Fruit fly (Drosophila melanogaster) S2 (cell line): ENCODE measurements around the gene w-cup.

Source experiments
- CG8478 ChIP-seq: fragments of >200 bp; optimal IDR thresholded peaks from 2 replicates; lab custom pipeline; 2018
- CTCF ChIP-seq, 2 experiments: fragments of >200 bp; optimal IDR thresholded peaks; 2 replicates each; lab custom pipeline; 2018

DNA sequence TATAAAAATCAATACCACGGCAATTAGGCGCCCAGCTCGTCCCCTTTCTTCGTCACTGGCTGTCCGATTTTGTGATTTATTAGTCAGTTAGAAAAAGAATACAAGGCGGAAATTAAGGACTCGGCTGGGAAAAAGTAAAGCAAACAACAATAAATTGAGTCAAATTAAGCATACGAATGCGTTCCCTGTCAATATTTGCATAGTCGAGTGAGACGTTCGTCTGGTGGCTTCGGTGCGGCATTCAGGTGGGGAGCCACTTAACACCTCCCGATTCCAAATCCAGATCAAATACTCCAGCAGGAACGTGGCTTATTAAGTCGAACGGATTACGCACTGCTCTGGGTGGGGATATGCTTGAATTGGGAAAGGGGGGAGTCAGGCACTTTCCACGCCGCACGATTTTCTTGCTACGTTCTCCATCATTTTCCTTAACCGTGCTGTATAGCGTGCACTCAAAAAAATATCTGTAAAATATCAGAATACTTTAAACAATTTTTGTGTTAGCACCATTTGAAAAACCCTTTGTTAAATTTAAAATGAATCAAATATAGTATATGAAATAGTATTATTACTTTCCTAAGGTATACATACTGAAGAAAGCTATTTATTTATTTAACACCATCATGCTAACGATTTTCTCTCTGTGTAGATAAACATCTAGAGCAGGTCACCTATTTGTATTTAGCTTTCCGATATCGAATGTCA is 34.4 kb downstream of the w-cup start:
- TF ChIP-seq CG8478 (lab: Kevin White, UChicago) (no peak), CTCF (optimal IDR thresholded peaks at IDR 0.05; lab: Kevin White, UChicago) (no peak)
